Fruit fly (Drosophila melanogaster): ENCODE data around the gene lic.

Gene lic

DNA sequence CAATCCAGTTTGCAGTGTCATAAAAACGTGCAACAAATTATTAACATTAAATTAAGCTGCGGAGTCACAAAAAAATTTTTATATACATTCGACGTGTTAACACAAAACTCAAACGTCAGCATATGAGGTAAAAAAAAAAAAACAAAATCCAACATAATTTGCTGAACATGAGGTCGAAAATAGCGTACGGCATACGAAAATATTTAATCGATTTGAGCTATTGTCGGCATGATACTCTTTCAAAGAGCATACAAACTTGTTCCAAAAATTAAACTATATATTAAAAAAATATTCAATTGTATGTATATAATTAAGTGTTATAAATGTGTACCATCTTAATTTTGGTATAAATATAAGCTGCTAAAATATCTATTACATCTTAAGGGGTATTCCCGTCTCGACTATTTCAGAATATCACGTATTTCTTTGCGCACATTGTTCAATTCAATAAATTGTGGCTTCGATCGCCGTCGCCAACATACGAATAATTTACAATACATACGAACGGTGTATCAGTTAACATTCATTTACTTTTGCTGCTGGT, 18.7 kb downstream of the lic start:
- peak; percentile 67 for TF ChIP-seq CG14711 (tag; optimal IDR thresholded peaks at IDR 0.05)
- TF ChIP-seq tj (GFP tag; optimal IDR thresholded peaks at IDR 0.05), result peak; percentile 91
- TF ChIP-seq CG12768 (GFP tag; optimal IDR thresholded peaks at IDR 0.05), result no peak
- peak; percentile 90 for TF ChIP-seq bab1 (GFP tag; optimal IDR thresholded peaks at IDR 0.05)
- TF ChIP-seq CG7101 (tag; optimal IDR thresholded peaks at IDR 0.05), result peak; percentile 36

DNA sequence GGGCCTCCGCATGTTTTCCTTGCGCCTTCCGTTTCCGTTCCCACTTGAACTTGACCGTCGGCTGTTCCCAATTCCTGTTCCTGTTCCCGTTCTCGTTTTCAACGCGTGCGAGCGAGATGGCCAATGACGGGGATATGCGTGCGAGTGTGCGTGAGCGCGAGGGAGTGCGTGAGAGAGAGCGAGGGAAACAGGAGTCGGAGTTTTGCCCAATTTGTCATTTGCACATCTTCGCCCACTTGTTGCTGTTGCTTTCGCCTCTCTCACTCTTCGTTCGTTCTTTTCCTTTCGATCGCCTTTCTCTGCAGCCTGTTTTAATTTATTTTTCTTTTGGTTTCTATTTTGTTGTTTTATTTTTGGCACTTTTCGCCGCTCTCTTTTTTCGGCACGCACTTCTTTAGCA, 20.9 kb downstream of the lic start:
- TF ChIP-seq CG11617 (GFP tag; optimal IDR thresholded peaks at IDR 0.05), result no peak
- peak; percentile 18 for TF ChIP-seq pad (GFP tag; optimal IDR thresholded peaks at IDR 0.05)
- no peak for TF ChIP-seq cnc (optimal IDR thresholded peaks at IDR 0.05)

DNA sequence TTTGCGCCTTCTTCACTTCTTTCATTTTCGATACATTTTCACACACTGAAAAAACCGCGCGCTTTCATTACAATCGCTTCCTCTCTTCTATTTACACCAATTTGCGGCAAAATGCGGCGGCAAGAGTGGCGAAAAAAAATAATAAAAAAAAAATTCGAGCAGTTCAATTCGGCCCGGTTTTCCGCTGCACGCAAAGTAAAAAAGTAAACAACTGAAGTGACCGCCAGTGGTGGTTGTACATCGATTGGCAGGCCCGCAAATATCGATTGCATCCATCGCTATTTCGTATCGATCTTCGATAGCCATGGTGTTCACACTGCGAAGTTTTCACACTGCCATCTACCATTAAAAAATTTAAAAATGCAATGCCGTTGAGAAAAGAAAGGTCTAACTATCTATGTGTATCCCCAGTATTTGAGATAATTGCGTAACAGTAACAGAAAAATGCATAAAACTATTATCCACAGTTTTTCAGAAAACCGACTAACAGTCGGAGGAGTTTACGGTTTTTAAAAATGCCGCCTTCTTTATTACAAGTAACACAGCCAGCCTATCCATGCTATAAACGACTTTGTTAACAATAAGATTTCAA, 21.4 kb downstream of the lic start, which contains the start of gene Chpf:
TSS of gene Chpf (minus strand) at position 225 of the 592 bp plus-strand sequence.
- TF ChIP-seq Hr96 (GFP tag; optimal IDR thresholded peaks at IDR 0.05) (peak; percentile 48), CG7101 (tag; optimal IDR thresholded peaks at IDR 0.05) (no peak), Clk (GFP tag; optimal IDR thresholded peaks at IDR 0.05) (no peak), cic (GFP tag; optimal IDR thresholded peaks at IDR 0.05) (no peak), Mnt (GFP tag; optimal IDR thresholded peaks at IDR 0.05) (peak; percentile 34), CG33017 (tag; optimal IDR thresholded peaks at IDR 0.05) (no peak), Crg-1 (GFP tag; optimal IDR thresholded peaks at IDR 0.05) (no peak)

DNA sequence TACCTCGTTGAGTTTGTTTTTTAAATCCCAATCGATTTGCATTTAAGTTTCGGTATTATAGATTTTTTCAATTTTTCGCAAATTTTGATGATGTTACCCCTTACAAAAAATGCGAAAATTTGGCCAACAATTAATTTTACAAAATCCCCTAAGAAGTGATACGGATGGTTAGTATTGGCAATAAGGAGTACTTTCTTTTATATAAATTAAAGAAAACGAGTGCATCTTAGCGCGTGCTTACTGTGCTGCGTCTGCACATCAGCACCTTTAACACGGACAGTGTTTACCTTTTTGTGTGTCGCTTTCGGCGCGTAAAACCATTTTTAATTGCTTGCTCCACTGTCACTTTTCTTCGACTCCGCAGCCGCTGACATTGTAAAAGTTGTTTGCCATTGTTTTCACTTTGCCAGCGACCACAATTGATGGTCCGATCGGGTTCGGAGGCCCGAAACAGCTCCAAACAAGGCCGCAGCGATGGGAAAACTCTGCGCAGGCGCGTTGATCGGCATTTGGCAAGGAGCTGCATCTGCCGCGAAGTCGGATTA, 23.0 kb downstream of the lic start:
- TF ChIP-seq CG33017 (tag; optimal IDR thresholded peaks at IDR 0.05) (no peak), Crg-1 (GFP tag; optimal IDR thresholded peaks at IDR 0.05) (no peak), cic (GFP tag; optimal IDR thresholded peaks at IDR 0.05) (no peak), CG12768 (GFP tag; optimal IDR thresholded peaks at IDR 0.05) (no peak), CG7045 (GFP tag; optimal IDR thresholded peaks at IDR 0.05) (no peak), cnc (optimal IDR thresholded peaks at IDR 0.05) (no peak), Clk (GFP tag; optimal IDR thresholded peaks at IDR 0.05) (no peak), pad (GFP tag; optimal IDR thresholded peaks at IDR 0.05) (no peak), CG1620 (GFP tag; optimal IDR thresholded peaks at IDR 0.05) (no peak), tj (GFP tag; optimal IDR thresholded peaks at IDR 0.05) (no peak), CG14711 (tag; optimal IDR thresholded peaks at IDR 0.05) (no peak), Mnt (GFP tag; optimal IDR thresholded peaks at IDR 0.05) (no peak), kay (GFP tag; ENCODE audit: borderline replicate concordance) (no peak), CG11617 (GFP tag; optimal IDR thresholded peaks at IDR 0.05) (no peak), Hr96 (GFP tag; optimal IDR thresholded peaks at IDR 0.05) (no peak), CG5204 (GFP tag; optimal IDR thresholded peaks at IDR 0.05) (no peak), toe (GFP tag; optimal IDR thresholded peaks at IDR 0.05) (no peak), ovo (GFP tag; optimal IDR thresholded peaks at IDR 0.05) (no peak), bab1 (GFP tag; optimal IDR thresholded peaks at IDR 0.05) (no peak), CG7101 (tag; optimal IDR thresholded peaks at IDR 0.05) (no peak)

DNA sequence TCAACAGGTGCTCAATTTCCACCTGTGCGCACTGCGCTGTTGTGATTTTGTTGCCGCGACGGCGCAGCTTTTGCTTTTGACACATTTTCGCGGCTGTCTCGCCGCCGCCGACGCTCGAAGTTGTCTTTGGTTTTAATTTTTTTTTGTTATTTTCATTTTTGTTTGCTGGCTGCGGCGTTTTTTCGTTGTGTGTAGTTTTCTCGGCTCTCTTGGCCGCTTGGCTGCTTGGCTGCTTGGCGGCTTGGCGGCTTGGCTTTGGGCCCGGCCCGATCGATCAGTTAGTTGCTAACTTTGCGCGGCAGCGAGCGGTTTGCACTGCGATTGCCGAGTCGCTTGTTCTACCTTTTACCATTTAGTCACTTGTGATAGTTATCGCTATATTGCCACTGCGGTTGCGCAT, 23.9 kb downstream of the lic start, which contains the start of gene CG42237:
TSS of gene CG42237 (plus strand) at position 271 of the 400 bp plus-strand sequence.
- TF ChIP-seq CG14711 (tag; optimal IDR thresholded peaks at IDR 0.05) (no peak), CG33017 (tag; optimal IDR thresholded peaks at IDR 0.05) (no peak), toe (GFP tag; optimal IDR thresholded peaks at IDR 0.05) (no peak), CG12768 (GFP tag; optimal IDR thresholded peaks at IDR 0.05) (no peak), tj (GFP tag; optimal IDR thresholded peaks at IDR 0.05) (no peak), Crg-1 (GFP tag; optimal IDR thresholded peaks at IDR 0.05) (no peak), Mnt (GFP tag; optimal IDR thresholded peaks at IDR 0.05) (no peak), CG7045 (GFP tag; optimal IDR thresholded peaks at IDR 0.05) (no peak), bab1 (GFP tag; optimal IDR thresholded peaks at IDR 0.05) (no peak), cic (GFP tag; optimal IDR thresholded peaks at IDR 0.05) (no peak), cnc (optimal IDR thresholded peaks at IDR 0.05) (no peak), Hr96 (GFP tag; optimal IDR thresholded peaks at IDR 0.05) (no peak), CG7101 (tag; optimal IDR thresholded peaks at IDR 0.05) (no peak), Clk (GFP tag; optimal IDR thresholded peaks at IDR 0.05) (no peak), kay (GFP tag; ENCODE audit: borderline replicate concordance) (no peak), CG1620 (GFP tag; optimal IDR thresholded peaks at IDR 0.05) (no peak)

DNA sequence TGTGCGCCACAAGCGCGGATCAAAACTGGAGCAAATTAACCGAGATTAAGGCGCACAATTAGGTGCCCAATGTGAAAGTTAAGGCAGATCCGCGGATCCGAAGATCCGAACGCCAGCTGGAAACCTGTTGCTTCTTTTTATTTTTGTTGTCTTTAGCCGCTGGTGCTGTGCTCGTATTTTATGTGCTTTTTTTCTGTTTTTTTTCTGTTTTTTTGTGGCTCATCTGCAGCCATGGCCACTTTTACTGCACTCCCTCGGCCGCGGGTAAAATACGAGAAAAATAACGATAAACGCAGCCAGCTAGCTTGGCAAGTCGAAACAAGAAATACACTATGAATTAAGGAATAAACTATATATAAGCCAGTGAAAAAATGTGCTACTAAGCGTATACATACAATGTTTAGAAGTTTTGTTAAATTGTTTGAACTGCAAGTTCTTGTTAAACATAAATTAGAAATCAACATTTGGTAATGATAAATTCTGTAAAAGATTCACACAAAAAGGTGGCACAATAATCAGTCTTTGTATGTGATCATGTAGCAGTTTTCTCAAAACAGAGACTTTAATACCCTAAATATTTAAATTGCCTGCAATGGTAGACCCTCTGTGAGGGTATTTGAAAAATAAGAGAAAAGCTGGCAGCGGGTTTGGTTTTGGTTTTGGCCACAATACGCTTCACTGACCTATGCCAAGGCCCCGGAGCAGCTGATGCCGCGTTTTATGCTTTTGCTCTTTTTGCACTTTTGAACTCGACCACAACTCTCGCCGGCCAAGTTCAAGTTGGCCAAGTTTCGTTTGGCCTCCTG, 25.7 kb downstream of the lic start:
- TF ChIP-seq cnc (optimal IDR thresholded peaks at IDR 0.05) (no peak), CG14711 (tag; optimal IDR thresholded peaks at IDR 0.05) (no peak), Clk (GFP tag; optimal IDR thresholded peaks at IDR 0.05) (no peak), tj (GFP tag; optimal IDR thresholded peaks at IDR 0.05) (peak; percentile 44)

Measured in whole organism, adult.